Fruit fly (Drosophila melanogaster) whole organism, embryonic: Measurements from ENCODE around the gene Scr.
A peak's percentile ranks its signal among the peaks of the same experiment; 100 is the strongest.

Source experiments
- Ada2b ChIP-seq: fragments of 200-800 bp; sonication (Bioruptor generic); IDR thresholded peaks from 2 replicates; pipeline ENCODE4 v1.3.6; 2022; ENCODE audit warnings: missing biosample characterization, missing genetic modification characterization
- Awh ChIP-seq: fragments of 200-800 bp; sonication (Bioruptor generic); IDR thresholded peaks from 2 replicates; pipeline ENCODE4, ENCODE4 v1.3.6; 2022; ENCODE audit warnings: missing biosample characterization, missing genetic modification characterization
- CG10321 ChIP-seq: fragments of 200-800 bp; sonication (Bioruptor generic); IDR thresholded peaks from 2 replicates; pipeline ENCODE4 v1.3.6; 2022; ENCODE audit warnings: missing biosample characterization, missing genetic modification characterization
- CG11085 ChIP-seq: fragments of 200-800 bp; sonication (Bioruptor generic); IDR thresholded peaks from 2 replicates; pipeline ENCODE4 v1.3.6; 2022; ENCODE audit warnings: missing biosample characterization, missing genetic modification characterization
- CG11247 ChIP-seq: fragments of 200-800 bp; sonication (Bioruptor generic); IDR thresholded peaks from 2 replicates; pipeline ENCODE4 v1.3.6; 2022; ENCODE audit warnings: missing biosample characterization, missing genetic modification characterization
- CG13424 ChIP-seq: fragments of 200-800 bp; sonication (Bioruptor generic); optimal IDR thresholded peaks from 2 replicates; lab custom pipeline; 2019; ENCODE audit warnings: missing biosample characterization, mild to moderate bottlenecking, missing genetic modification characterization, moderate library complexity
- CG14441 ChIP-seq: fragments of 200-800 bp; sonication (Bioruptor generic); IDR thresholded peaks from 2 replicates; pipeline ENCODE4 v1.3.6; 2022; ENCODE audit warnings: missing biosample characterization, missing genetic modification characterization
- CG15479 ChIP-seq: fragments of 200-800 bp; sonication (Bioruptor generic); optimal IDR thresholded peaks from 3 replicates; lab custom pipeline; 2019; ENCODE audit warnings: missing biosample characterization, mild to moderate bottlenecking, missing genetic modification characterization, moderate library complexity
- CG18764 ChIP-seq: fragments of 200-800 bp; sonication (Bioruptor generic); optimal IDR thresholded peaks from 3 replicates; lab custom pipeline; 2016; ENCODE audit warnings: missing biosample characterization, missing genetic modification characterization
- CG2120 ChIP-seq: fragments of 200-800 bp; sonication (Bioruptor generic); optimal IDR thresholded peaks from 3 replicates; lab custom pipeline; 2016; ENCODE audit warnings: missing biosample characterization, missing genetic modification characterization
- CG2712 ChIP-seq: fragments of 200-800 bp; optimal IDR thresholded peaks from 3 replicates; lab custom pipeline; 2019; ENCODE audit warnings: missing biosample characterization, mild to moderate bottlenecking, missing genetic modification characterization, moderate library complexity
- CG30403 ChIP-seq: fragments of 200-800 bp; sonication (Bioruptor generic); optimal IDR thresholded peaks from 3 replicates; lab custom pipeline; 2016; ENCODE audit warnings: missing biosample characterization, missing genetic modification characterization
- CG32767 ChIP-seq: fragments of 200-800 bp; sonication (Bioruptor generic); IDR thresholded peaks from 2 replicates; pipeline ENCODE4 v1.3.6; 2022; ENCODE audit warnings: missing biosample characterization, missing genetic modification characterization
- CG34376 ChIP-seq: fragments of 200-800 bp; sonication (Bioruptor generic); optimal IDR thresholded peaks from 2 replicates; lab custom pipeline; 2018; ENCODE audit warnings: missing biosample characterization, mild to moderate bottlenecking, missing genetic modification characterization
- CG6254 ChIP-seq: fragments of 200-800 bp; sonication (Bioruptor generic); optimal IDR thresholded peaks from 3 replicates; lab custom pipeline; 2017; ENCODE audit warnings: mild to moderate bottlenecking, missing biosample characterization, missing genetic modification reagents, missing genetic modification characterization
- CG8478 ChIP-seq: fragments of >200 bp; optimal IDR thresholded peaks from 2 replicates; lab custom pipeline; 2018
- CG8924 ChIP-seq: fragments of 200-800 bp; optimal IDR thresholded peaks from 3 replicates; lab custom pipeline; 2019; ENCODE audit warnings: missing biosample characterization, mild to moderate bottlenecking, missing genetic modification characterization, moderate library complexity
- CG9932 ChIP-seq: fragments of 200-800 bp; sonication (Bioruptor generic); IDR thresholded peaks from 2 replicates; pipeline ENCODE4 v1.3.6; 2022; ENCODE audit warnings: missing biosample characterization, missing genetic modification characterization
- CHES-1-like ChIP-seq: fragments of 200-800 bp; sonication (Bioruptor generic); optimal IDR thresholded peaks from 2 replicates; lab custom pipeline; 2016; ENCODE audit warnings: missing biosample characterization, missing genetic modification characterization
- Camta ChIP-seq: fragments of 200-800 bp; sonication (Bioruptor generic); optimal IDR thresholded peaks from 2 replicates; lab custom pipeline; 2016; ENCODE audit warnings: missing biosample characterization, missing genetic modification characterization
- CrebB ChIP-seq: fragments of 200-800 bp; sonication (Bioruptor generic); optimal IDR thresholded peaks from 3 replicates; lab custom pipeline; 2018; ENCODE audit warnings: missing biosample characterization, mild to moderate bottlenecking, missing genetic modification characterization
- Doc2 ChIP-seq: fragments of 200-800 bp; sonication (Bioruptor generic); IDR thresholded peaks from 2 replicates; pipeline ENCODE4 v1.3.6; 2022; ENCODE audit warnings: missing biosample characterization, missing genetic modification characterization
- Hand ChIP-seq: fragments of 200-800 bp; sonication (Bioruptor generic); optimal IDR thresholded peaks from 2 replicates; lab custom pipeline; 2017; ENCODE audit warnings: mild to moderate bottlenecking, missing biosample characterization, missing genetic modification reagents, missing genetic modification characterization
- Lpt ChIP-seq: fragments of >200 bp; optimal IDR thresholded peaks from 2 replicates; lab custom pipeline; 2018; ENCODE audit warnings: missing biosample characterization, missing genetic modification characterization
- Neu2 ChIP-seq: fragments of 200-800 bp; sonication (Bioruptor generic); optimal IDR thresholded peaks from 3 replicates; lab custom pipeline; 2016; ENCODE audit warnings: missing biosample characterization, missing genetic modification characterization, borderline replicate concordance
- Nf-YC ChIP-seq: fragments of 200-800 bp; optimal IDR thresholded peaks from 3 replicates; lab custom pipeline; 2019; ENCODE audit warnings: missing biosample characterization, mild to moderate bottlenecking, missing genetic modification characterization, moderate library complexity
- Optix ChIP-seq: fragments of 200-800 bp; sonication (Bioruptor generic); IDR thresholded peaks from 3 replicates; pipeline ENCODE4 v1.3.6; 2022; ENCODE audit warnings: missing biosample characterization, missing genetic modification characterization
- Ptx1 ChIP-seq: fragments of 200-800 bp; sonication (Bioruptor generic); IDR thresholded peaks from 2 replicates; pipeline ENCODE4 v1.3.6; 2022; ENCODE audit warnings: missing biosample characterization, missing genetic modification characterization
- Ssrp ChIP-seq: fragments of 200-800 bp; sonication (Bioruptor generic); optimal IDR thresholded peaks from 2 replicates; lab custom pipeline; 2018; ENCODE audit warnings: missing biosample characterization, mild to moderate bottlenecking, missing genetic modification characterization, moderate library complexity
- Trl ChIP-seq, 3 experiments: fragments of >200 bp in 2 of 3; fragments of 200-800 bp in 1 of 3; sonication (Bioruptor generic) in 1 of 3; optimal IDR thresholded peaks; 2 replicates in 1 of 3; 3 replicates in 2 of 3; lab custom pipeline; 2016 to 2017; ENCODE audit warnings: missing biosample characterization in 1 of 3, missing genetic modification characterization in 1 of 3
- amos ChIP-seq: fragments of 200-800 bp; sonication (Bioruptor generic); IDR thresholded peaks from 2 replicates; pipeline ENCODE4 v1.3.6; 2022; ENCODE audit warnings: missing biosample characterization, missing genetic modification characterization; ENCODE audit not compliant: partially characterized antibody
- cad ChIP-seq: fragments of >200 bp; optimal IDR thresholded peaks from 2 replicates; lab custom pipeline; 2017; ENCODE audit warnings: missing biosample characterization, missing genetic modification characterization
- chm ChIP-seq: fragments of 200-800 bp; sonication (Bioruptor generic); IDR thresholded peaks from 2 replicates; pipeline ENCODE4 v1.3.6; 2022; ENCODE audit warnings: missing biosample characterization, missing genetic modification characterization
- da ChIP-seq: fragments of 200-800 bp; sonication (Bioruptor generic); optimal IDR thresholded peaks from 2 replicates; lab custom pipeline; 2016; ENCODE audit warnings: missing biosample characterization, missing genetic modification characterization
- ewg ChIP-seq: fragments of 200-800 bp; sonication (Bioruptor generic); optimal IDR thresholded peaks from 3 replicates; lab custom pipeline; 2017; ENCODE audit warnings: mild to moderate bottlenecking, missing biosample characterization, missing genetic modification reagents, missing genetic modification characterization
- gcm ChIP-seq: fragments of 200-800 bp; sonication (Bioruptor generic); optimal IDR thresholded peaks from 2 replicates; lab custom pipeline; 2019; ENCODE audit warnings: missing biosample characterization, mild to moderate bottlenecking, missing genetic modification characterization, moderate library complexity
- her ChIP-seq: fragments of 200-800 bp; sonication (Bioruptor generic); optimal IDR thresholded peaks from 2 replicates; lab custom pipeline; 2016; ENCODE audit warnings: missing biosample characterization, missing genetic modification characterization
- oc ChIP-seq: fragments of 200-800 bp; sonication (Bioruptor generic); optimal IDR thresholded peaks from 2 replicates; lab custom pipeline; 2018; ENCODE audit warnings: missing biosample characterization, mild to moderate bottlenecking, missing genetic modification characterization, moderate library complexity
- otp ChIP-seq: fragments of 200-800 bp; sonication (Bioruptor generic); IDR thresholded peaks from 3 replicates; pipeline ENCODE4, ENCODE4 v1.3.6; 2022; ENCODE audit warnings: missing biosample characterization, missing genetic modification characterization
- pzg ChIP-seq: fragments of 200-800 bp; sonication (Bioruptor generic); optimal IDR thresholded peaks from 3 replicates; lab custom pipeline; 2018; ENCODE audit warnings: missing biosample characterization, mild to moderate bottlenecking, missing genetic modification characterization, moderate library complexity
- row ChIP-seq: fragments of 200-800 bp; sonication (Bioruptor generic); IDR thresholded peaks from 3 replicates; pipeline ENCODE4 v1.3.6; 2022; ENCODE audit warnings: missing biosample characterization, missing genetic modification characterization
- sc ChIP-seq, 3 experiments: fragments of >200 bp in 2 of 3; fragments of 200-800 bp in 1 of 3; sonication (Bioruptor generic) in 1 of 3; optimal IDR thresholded peaks; 2 replicates in 2 of 3; 3 replicates in 1 of 3; lab custom pipeline; 2017; ENCODE audit warnings: mild to moderate bottlenecking in 1 of 3, missing biosample characterization in 1 of 3, missing genetic modification characterization in 1 of 3, missing genetic modification reagents in 1 of 3
- sqz ChIP-seq: fragments of 200-800 bp; sonication (Bioruptor generic); optimal IDR thresholded peaks from 3 replicates; lab custom pipeline; 2018; ENCODE audit warnings: missing biosample characterization, mild to moderate bottlenecking, missing genetic modification characterization
- usp ChIP-seq: fragments of >200 bp; optimal IDR thresholded peaks from 2 replicates; lab custom pipeline; 2017; ENCODE audit warnings: missing biosample characterization, missing genetic modification characterization
- vfl ChIP-seq: fragments of 200-800 bp; sonication (Bioruptor generic); optimal IDR thresholded peaks from 2 replicates; lab custom pipeline; 2016; ENCODE audit warnings: missing biosample characterization, missing genetic modification characterization
- vnd ChIP-seq: fragments of 200-800 bp; sonication (Bioruptor generic); IDR thresholded peaks from 3 replicates; pipeline ENCODE4 v1.3.6; 2022; ENCODE audit warnings: missing biosample characterization, missing genetic modification characterization; ENCODE audit not compliant: partially characterized antibody
- wdn ChIP-seq: fragments of 200-800 bp; sonication (Bioruptor generic); IDR thresholded peaks from 2 replicates; pipeline ENCODE4 v1.3.6; 2022; ENCODE audit warnings: missing biosample characterization, missing genetic modification characterization
- yki ChIP-seq: fragments of >200 bp; optimal IDR thresholded peaks from 3 replicates; lab custom pipeline; 2018

Gene Scr

DNA sequence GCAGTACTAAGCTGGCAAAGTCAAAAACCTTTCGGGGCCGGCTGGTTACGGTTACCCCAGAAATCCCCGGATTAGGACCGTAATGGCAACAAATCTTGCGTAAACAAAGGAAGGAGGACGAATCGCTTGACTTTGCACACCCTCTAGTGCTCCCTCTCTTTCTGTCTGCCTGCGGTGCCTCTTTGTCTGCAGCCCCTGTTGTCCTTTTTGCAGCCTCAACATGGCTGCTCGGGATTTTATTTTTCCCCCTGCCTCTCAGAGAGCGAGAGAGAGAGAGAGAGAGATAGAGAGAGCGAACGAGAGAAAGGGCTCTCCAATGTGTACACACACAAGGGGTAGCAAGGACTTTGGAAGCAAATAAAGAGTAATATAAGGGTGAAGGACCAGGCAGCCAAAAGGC lies 39.2 kb downstream of the Scr start (continued):
- TF ChIP-seq oc (tag; lab: Kevin White, UChicago) (peak; percentile 66), CG32767 (GFP tag; lab: Robert Waterston, UW) (peak; percentile 69), CG10321 (GFP tag; lab: Robert Waterston, UW) (peak; percentile 61; the same call in 1 of the 2 replicates), Doc2 (GFP tag; lab: Robert Waterston, UW) (no peak), Trl (optimal IDR thresholded peaks at IDR 0.05; lab: Kevin White, UChicago) (peak; percentile 82 to 89), Trl (GFP tag; optimal IDR thresholded peaks at IDR 0.05; lab: Kevin White, UChicago) (peak; percentile 12), vnd (GFP tag; lab: Robert Waterston, UW) (no peak), CG9932 (no peak), sc (optimal IDR thresholded peaks at IDR 0.05; lab: Kevin White, UChicago) (no peak), sc (GFP tag; optimal IDR thresholded peaks at IDR 0.05; lab: Kevin White, UChicago) (no peak), CG15479 (GFP tag; lab: Kevin White, UChicago) (peak; percentile 94), Neu2 (GFP tag; lab: Kevin White, UChicago) (peak; percentile 25), otp (GFP tag; lab: Robert Waterston, UW) (no peak), yki (lab: Kevin White, UChicago) (peak; percentile 66), CG2120 (GFP tag; lab: Kevin White, UChicago) (no peak), Ssrp (tag; lab: Kevin White, UChicago) (no peak), chm (GFP tag; lab: Robert Waterston, UW) (0 out of 2 replicates have a peak, but pooled peaks have one; percentile 10), CG13424 (tag; lab: Kevin White, UChicago) (no peak), usp (GFP tag; lab: Kevin White, UChicago) (no peak), Lpt (GFP tag; lab: Kevin White, UChicago) (no peak), CG11247 (GFP tag; lab: Robert Waterston, UW) (no peak), Ada2b (no peak), Camta (GFP tag; lab: Kevin White, UChicago) (no peak), CG8478 (lab: Kevin White, UChicago) (no peak), CG6254 (GFP tag; lab: Kevin White, UChicago) (no peak), sqz (GFP tag; lab: Kevin White, UChicago) (no peak), Hand (no peak), pzg (GFP tag; lab: Kevin White, UChicago) (no peak), Ptx1 (GFP tag; lab: Robert Waterston, UW) (no peak), CHES-1-like (GFP tag; lab: Kevin White, UChicago) (no peak), CG34376 (GFP tag; lab: Kevin White, UChicago) (no peak), CG18764 (GFP tag; lab: Kevin White, UChicago) (no peak), ewg (GFP tag; lab: Kevin White, UChicago) (peak; percentile 31), CG30403 (no peak), gcm (peak; percentile 13), cad (GFP tag; lab: Kevin White, UChicago) (peak; percentile 0), CG2712 (no peak), CG14441 (GFP tag; lab: Robert Waterston, UW) (no peak), CrebB (tag; lab: Kevin White, UChicago) (no peak), wdn (GFP tag; lab: Robert Waterston, UW) (no peak), amos (GFP tag; lab: Robert Waterston, UW) (no peak), row (no peak), Awh (no peak), da (GFP tag; lab: Kevin White, UChicago) (no peak), Optix (GFP tag; lab: Robert Waterston, UW) (no peak), her (no peak), CG11085 (GFP tag; lab: Robert Waterston, UW) (no peak), vfl (no peak), Nf-YC (tag; lab: Kevin White, UChicago) (peak; percentile 82), CG8924 (peak; percentile 2)
